Worm (Caenorhabditis elegans): ENCODE measurements around the gene B0228.7.

DNA sequence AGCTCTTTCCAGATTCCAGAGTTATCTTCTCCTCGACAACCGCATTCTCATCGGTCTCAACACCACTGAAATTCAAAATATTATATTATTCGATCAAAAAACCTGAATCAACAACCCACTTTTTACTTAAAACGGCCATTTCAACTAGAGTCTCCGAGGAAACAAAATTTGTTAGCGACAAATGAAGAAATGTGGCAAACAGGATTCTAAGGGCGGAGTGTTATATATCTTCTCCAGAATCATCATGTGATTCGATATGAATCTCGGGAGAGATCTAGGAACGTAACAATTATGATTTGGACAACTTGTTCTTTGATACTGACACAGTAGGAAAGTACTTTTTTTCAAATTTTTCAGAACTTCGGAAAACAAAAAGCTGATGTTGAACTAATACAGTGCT lies 17.4 kb upstream of the B0228.7 start:
- TF ChIP-seq ztf-23 (GFP tag; IDR thresholded peaks at IDR 0.05) = no peak
- no peak for TF ChIP-seq klf-2 (GFP tag; conservative IDR thresholded peaks at IDR 0.05)
- no peak for TF ChIP-seq med-1 (GFP tag; optimal IDR thresholded peaks at IDR 0.05; ENCODE audit: insufficient read depth)
- TF ChIP-seq tab-1 (GFP tag; IDR thresholded peaks at IDR 0.05) = no peak
- TF ChIP-seq flt-1 (GFP tag; IDR thresholded peaks at IDR 0.05) = no peak
- TF ChIP-seq ref-1 (GFP tag; conservative IDR thresholded peaks at IDR 0.05) = no peak
